Fruit fly (Drosophila melanogaster) whole organism, embryonic: ENCODE data around the gene InR.
A peak's percentile ranks its signal among the peaks of the same experiment; 100 is the strongest.

Experiments
- Dip2 ChIP-seq: fragments of 200-800 bp; sonication (Bioruptor generic); IDR thresholded peaks from 2 replicates; pipeline ENCODE4 v1.3.6; 2022; ENCODE audit warnings: missing biosample characterization, missing genetic modification characterization
- phol ChIP-seq: fragments of 200-800 bp; sonication (Bioruptor generic); optimal IDR thresholded peaks from 3 replicates; lab custom pipeline; 2018; ENCODE audit warnings: missing biosample characterization, mild to moderate bottlenecking, missing genetic modification characterization, moderate library complexity

DNA sequence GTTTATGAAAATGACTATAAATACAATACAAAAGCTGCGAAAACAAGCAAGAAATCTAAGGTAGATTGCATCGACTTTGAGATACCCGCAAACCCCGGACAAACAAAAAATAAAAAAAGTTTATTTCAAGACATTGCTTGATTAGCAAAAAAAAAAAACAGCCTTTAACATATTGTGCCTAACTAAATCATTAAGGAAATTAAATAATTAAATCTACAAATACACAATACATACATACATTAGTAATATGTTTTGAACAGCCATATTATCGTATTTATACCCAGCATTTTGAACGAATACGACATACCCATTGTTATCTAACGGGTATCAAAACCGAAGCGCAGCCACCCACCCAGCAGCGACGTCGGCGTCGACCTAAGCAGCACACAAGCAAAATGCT, 6.2 kb downstream of the InR start:
- TF ChIP-seq Dip2 (GFP tag; lab: Robert Waterston, UW), result no peak
- peak; percentile 72 for TF ChIP-seq phol (tag; lab: Kevin White, UChicago)
